Worm (Caenorhabditis elegans) whole organism, young adult: ENCODE results near the gene srh-18.

Source experiments
- B0019.2 ChIP-seq: fragments of 200-800 bp; sonication (Bioruptor generic); conservative IDR thresholded peaks from 2 replicates; pipeline ENCODE4 v1.3.6; 2022; ENCODE audit warnings: missing genetic modification reagents, missing genetic modification characterization, missing compliant biosample characterization
- B0035.1 ChIP-seq: sonication (generic microtip); optimal IDR thresholded peaks from 2 replicates; lab custom pipeline; 2016; ENCODE audit warnings: missing genetic modification characterization, mild to moderate bottlenecking, missing compliant biosample characterization, missing genotype, missing genetic modification reagents
- B0261.1 ChIP-seq: sonication (generic microtip); optimal IDR thresholded peaks from 2 replicates; lab custom pipeline; 2016; ENCODE audit warnings: mild to moderate bottlenecking, missing genetic modification characterization, moderate library complexity, missing compliant biosample characterization
- C17E4.6 ChIP-seq: fragments of 200-800 bp; sonication (Bioruptor generic); IDR thresholded peaks from 2 replicates; pipeline ENCODE4 v1.3.6; 2022; ENCODE audit warnings: missing genetic modification reagents, missing genetic modification characterization, missing compliant biosample characterization
- D2030.7 ChIP-seq: fragments of 200-800 bp; sonication (Bioruptor generic); IDR thresholded peaks from 2 replicates; pipeline ENCODE4 v1.3.6; 2022; ENCODE audit warnings: missing genetic modification reagents, missing genetic modification characterization, missing compliant biosample characterization
- F10E7.11 ChIP-seq: sonication (generic microtip); optimal IDR thresholded peaks from 2 replicates; lab custom pipeline; 2017; ENCODE audit warnings: mild to moderate bottlenecking, missing genetic modification characterization, moderate library complexity, missing compliant biosample characterization
- F33H1.4 ChIP-seq: fragments of 200-800 bp; sonication (Bioruptor generic); IDR thresholded peaks from 2 replicates; pipeline ENCODE4 v1.3.6; 2022; ENCODE audit warnings: missing genetic modification reagents, missing genetic modification characterization, missing compliant biosample characterization
- F37B4.10 ChIP-seq: fragments of 200-800 bp; sonication (Bioruptor generic); IDR thresholded peaks from 2 replicates; pipeline ENCODE4 v1.3.6; 2022; ENCODE audit warnings: missing genetic modification characterization, missing compliant biosample characterization
- F57C9.4 ChIP-seq: sonication (generic microtip); optimal IDR thresholded peaks from 2 replicates; lab custom pipeline; 2017; ENCODE audit warnings: mild to moderate bottlenecking, missing genetic modification characterization, missing compliant biosample characterization
- K12H6.12 ChIP-seq: fragments of 200-800 bp; sonication (Bioruptor generic); optimal IDR thresholded peaks from 2 replicates; lab custom pipeline; 2018; ENCODE audit warnings: mild to moderate bottlenecking, missing genetic modification characterization, missing compliant biosample characterization
- T07F8.4 ChIP-seq: sonication (generic microtip); optimal IDR thresholded peaks from 2 replicates; lab custom pipeline; 2016; ENCODE audit warnings: mild to moderate bottlenecking, missing genetic modification characterization, moderate library complexity, missing compliant biosample characterization
- Y53F4B.3 ChIP-seq: fragments of 200-800 bp; sonication (Bioruptor generic); IDR thresholded peaks from 2 replicates; pipeline ENCODE4 v1.3.6; 2022; ENCODE audit warnings: missing genetic modification reagents, missing genetic modification characterization, missing compliant biosample characterization
- Y53G8AR.9 ChIP-seq: fragments of 200-800 bp; sonication (Bioruptor generic); conservative IDR thresholded peaks from 2 replicates; pipeline ENCODE4 v1.3.6; 2022; ENCODE audit warnings: missing genetic modification reagents, missing genetic modification characterization, missing compliant biosample characterization
- Y56A3A.18 ChIP-seq: fragments of 200-800 bp; sonication (Bioruptor generic); IDR thresholded peaks from 2 replicates; pipeline ENCODE4 v1.3.6; 2022; ENCODE audit warnings: missing genetic modification reagents, missing genetic modification characterization, missing compliant biosample characterization
- Y79H2A.3 ChIP-seq: fragments of 200-800 bp; sonication (Bioruptor generic); conservative IDR thresholded peaks from 2 replicates; pipeline ENCODE4 v1.3.6; 2022; ENCODE audit warnings: missing genetic modification reagents, missing genetic modification characterization, missing compliant biosample characterization
- Y95B8A.8 ChIP-seq: fragments of 200-800 bp; sonication (Bioruptor generic); IDR thresholded peaks from 2 replicates; pipeline ENCODE4 v1.3.6; 2022; ENCODE audit warnings: missing genetic modification reagents, missing genetic modification characterization, missing compliant biosample characterization
- akir-1 ChIP-seq: fragments of 200-800 bp; sonication (Bioruptor generic); optimal IDR thresholded peaks from 2 replicates; lab custom pipeline; 2018; ENCODE audit warnings: mild to moderate bottlenecking, missing genetic modification characterization, moderate library complexity, missing compliant biosample characterization
- atf-7 ChIP-seq: sonication (generic microtip); optimal IDR thresholded peaks from 2 replicates; lab custom pipeline; 2017; ENCODE audit warnings: mild to moderate bottlenecking, missing genetic modification characterization, missing compliant biosample characterization
- athp-1 ChIP-seq: sonication (generic microtip); optimal IDR thresholded peaks from 2 replicates; lab custom pipeline; 2017; ENCODE audit warnings: mild to moderate bottlenecking, missing genetic modification characterization, missing compliant biosample characterization
- attf-3 ChIP-seq: fragments of 200-800 bp; sonication (Bioruptor generic); conservative IDR thresholded peaks from 2 replicates; pipeline ENCODE4 v1.3.6; 2022; ENCODE audit warnings: missing genetic modification reagents, missing genetic modification characterization, missing compliant biosample characterization
- bed-1 ChIP-seq: fragments of 200-800 bp; sonication (Bioruptor generic); IDR thresholded peaks from 2 replicates; pipeline ENCODE4 v1.3.6; 2022; ENCODE audit warnings: missing genetic modification reagents, missing genetic modification characterization, missing compliant biosample characterization
- bed-2 ChIP-seq: fragments of 200-800 bp; sonication (Bioruptor generic); IDR thresholded peaks from 2 replicates; pipeline ENCODE4 v1.3.6; 2022; ENCODE audit warnings: missing genetic modification reagents, missing genetic modification characterization, missing compliant biosample characterization
- ccch-3 ChIP-seq: fragments of 200-800 bp; sonication (Bioruptor generic); optimal IDR thresholded peaks from 2 replicates; lab custom pipeline; 2018; ENCODE audit warnings: mild to moderate bottlenecking, missing genetic modification characterization, missing compliant biosample characterization
- cebp-1 ChIP-seq, 2 experiments: fragments of 200-800 bp in 1 of 2; sonication (Bioruptor generic) in 1 of 2; sonication (generic microtip) in 1 of 2; IDR thresholded peaks in 1 of 2; optimal IDR thresholded peaks in 1 of 2; 2 replicates each; pipeline versions ENCODE4 v1.3.6 to Lab custom; 2017 to 2022; ENCODE audit warnings: missing compliant biosample characterization in 2 of 2, missing genetic modification characterization in 2 of 2, mild to moderate bottlenecking in 1 of 2, missing genetic modification reagents in 1 of 2, moderate library complexity in 1 of 2
- dpff-1 ChIP-seq: sonication (generic microtip); optimal IDR thresholded peaks from 2 replicates; lab custom pipeline; 2017; ENCODE audit warnings: mild to moderate bottlenecking, missing genetic modification characterization, missing compliant biosample characterization
- egrh-3 ChIP-seq: fragments of 200-800 bp; sonication (Bioruptor generic); IDR thresholded peaks from 2 replicates; pipeline ENCODE4 v1.3.6; 2022; ENCODE audit warnings: missing genetic modification reagents, missing genetic modification characterization, missing compliant biosample characterization
- him-1 ChIP-seq: sonication (generic microtip); optimal IDR thresholded peaks from 2 replicates; lab custom pipeline; 2016; ENCODE audit warnings: missing genotype, missing genetic modification reagents, missing genetic modification characterization, missing compliant biosample characterization
- hlh-26 ChIP-seq: fragments of 200-800 bp; sonication (Bioruptor generic); conservative IDR thresholded peaks from 2 replicates; pipeline ENCODE4 v1.3.6; 2022; ENCODE audit warnings: missing genetic modification reagents, missing genetic modification characterization, missing compliant biosample characterization
- lin-26 ChIP-seq: fragments of 200-800 bp; sonication (Bioruptor generic); IDR thresholded peaks from 2 replicates; pipeline ENCODE4 v1.3.6; 2022; ENCODE audit warnings: missing genetic modification reagents, missing genetic modification characterization, missing compliant biosample characterization
- lin-40 ChIP-seq: sonication (generic microtip); optimal IDR thresholded peaks from 2 replicates; lab custom pipeline; 2016; ENCODE audit warnings: missing genetic modification characterization, mild to moderate bottlenecking, missing compliant biosample characterization, missing genotype, missing genetic modification reagents
- lsl-1 ChIP-seq: fragments of 200-800 bp; sonication (Bioruptor generic); optimal IDR thresholded peaks from 2 replicates; lab custom pipeline; 2018; ENCODE audit warnings: mild to moderate bottlenecking, missing genetic modification characterization, moderate library complexity, missing compliant biosample characterization
- mel-28 ChIP-seq: sonication (generic microtip); optimal IDR thresholded peaks from 2 replicates; lab custom pipeline; 2016; ENCODE audit warnings: borderline replicate concordance, mild to moderate bottlenecking, missing genetic modification characterization, missing compliant biosample characterization
- nhr-179 ChIP-seq: sonication (generic microtip); optimal IDR thresholded peaks from 2 replicates; lab custom pipeline; 2016; ENCODE audit warnings: mild to moderate bottlenecking, missing genetic modification characterization, missing compliant biosample characterization
- nhr-90 ChIP-seq: sonication (generic microtip); optimal IDR thresholded peaks from 2 replicates; lab custom pipeline; 2016; ENCODE audit warnings: missing genotype, mild to moderate bottlenecking, missing genetic modification characterization, missing compliant biosample characterization
- pbrm-1 ChIP-seq: fragments of 200-800 bp; sonication (Bioruptor generic); IDR thresholded peaks from 2 replicates; pipeline ENCODE4 v1.3.6; 2022; ENCODE audit warnings: missing genetic modification reagents, missing genetic modification characterization, missing compliant biosample characterization
- rcor-1 ChIP-seq: fragments of 200-800 bp; sonication (Bioruptor generic); IDR thresholded peaks from 2 replicates; pipeline ENCODE4 v1.3.6; 2022; ENCODE audit warnings: missing genetic modification reagents, missing genetic modification characterization, missing compliant biosample characterization
- rec-8 ChIP-seq, 2 experiments: sonication (generic microtip); optimal IDR thresholded peaks; 2 replicates each; lab custom pipeline; 2016; ENCODE audit warnings: mild to moderate bottlenecking in 2 of 2, missing genetic modification characterization in 2 of 2, missing genetic modification reagents in 2 of 2, missing genotype in 2 of 2, missing biosample characterization in 1 of 2, missing compliant biosample characterization in 1 of 2, moderate library complexity in 1 of 2
- repo-1 ChIP-seq: sonication (generic microtip); optimal IDR thresholded peaks from 2 replicates; lab custom pipeline; 2017; ENCODE audit warnings: mild to moderate bottlenecking, missing genetic modification characterization, missing compliant biosample characterization
- sea-2 ChIP-seq: fragments of 200-800 bp; sonication (Bioruptor generic); IDR thresholded peaks from 2 replicates; pipeline ENCODE4 v1.3.6; 2022; ENCODE audit warnings: missing genetic modification characterization, missing compliant biosample characterization
- snpc-1.1 ChIP-seq: sonication (generic microtip); optimal IDR thresholded peaks from 2 replicates; lab custom pipeline; 2017; ENCODE audit warnings: missing genetic modification characterization, mild to moderate bottlenecking, missing compliant biosample characterization, antibody characterized with exemption, moderate library complexity, missing genotype, missing genetic modification reagents; ENCODE audit not compliant: insufficient read depth
- snpc-1.3 ChIP-seq: sonication (generic microtip); optimal IDR thresholded peaks from 2 replicates; lab custom pipeline; 2017; ENCODE audit warnings: missing genetic modification characterization, mild to moderate bottlenecking, missing compliant biosample characterization, antibody characterized with exemption, moderate library complexity, missing genotype, missing genetic modification reagents; ENCODE audit not compliant: insufficient read depth
- sptf-2 ChIP-seq: fragments of 200-800 bp; sonication (Bioruptor generic); optimal IDR thresholded peaks from 2 replicates; lab custom pipeline; 2018; ENCODE audit warnings: mild to moderate bottlenecking, missing genetic modification characterization, missing compliant biosample characterization
- tbp1 ChIP-seq: fragments of 200-800 bp; sonication (Bioruptor generic); optimal IDR thresholded peaks from 2 replicates; lab custom pipeline; 2018; ENCODE audit warnings: mild to moderate bottlenecking, missing genetic modification characterization, missing compliant biosample characterization
- tlf-1 ChIP-seq: fragments of 200-800 bp; sonication (Bioruptor generic); optimal IDR thresholded peaks from 2 replicates; lab custom pipeline; 2018; ENCODE audit warnings: mild to moderate bottlenecking, missing genetic modification characterization, missing compliant biosample characterization
- unc-62 ChIP-seq: fragments of 150-350 bp; optimal IDR thresholded peaks from 2 replicates; lab custom pipeline; 2014; ENCODE audit warnings: missing biosample characterization, missing genetic modification reagents, missing genetic modification characterization
- zim-3 ChIP-seq: sonication (generic microtip); optimal IDR thresholded peaks from 2 replicates; lab custom pipeline; 2017; ENCODE audit warnings: mild to moderate bottlenecking, missing genetic modification characterization, moderate library complexity, missing compliant biosample characterization
- ztf-25 ChIP-seq: fragments of 200-800 bp; sonication (Bioruptor generic); IDR thresholded peaks from 2 replicates; pipeline ENCODE4 v1.3.6; 2022; ENCODE audit warnings: missing genetic modification reagents, missing genetic modification characterization, missing compliant biosample characterization
- ztf-6 ChIP-seq: fragments of 200-800 bp; sonication (Bioruptor generic); IDR thresholded peaks from 2 replicates; pipeline ENCODE4 v1.3.6; 2022; ENCODE audit warnings: missing genetic modification reagents, missing genetic modification characterization, missing compliant biosample characterization

Gene srh-18

ce11 chrV:13312210-13312676 lies 6.0 kb upstream of the srh-18 start, which contains the start of gene nasp-2 (continued):
- TF ChIP-seq ztf-25 (GFP tag; lab: Robert Waterston, UW) = peak; percentile 91
- peak; percentile 95 for TF ChIP-seq tlf-1 (GFP tag; lab: Kevin White, UChicago)
- peak; percentile 92 for TF ChIP-seq Y53G8AR.9 (GFP tag; lab: Robert Waterston, UW)
- TF ChIP-seq lsl-1 (GFP tag; lab: Kevin White, UChicago) = peak; percentile 97
- peak; percentile 80 for TF ChIP-seq snpc-1.3 (tag; lab: Kevin White, UChicago)
- no peak for TF ChIP-seq lin-40 (tag; lab: Kevin White, UChicago)
- TF ChIP-seq pbrm-1 = peak; percentile 82
- peak; percentile 94 for TF ChIP-seq rcor-1
- peak; percentile 95 for TF ChIP-seq B0019.2 (GFP tag; lab: Robert Waterston, UW)
- TF ChIP-seq mel-28 = no peak
- peak; percentile 53; the same call in 1 of the 2 replicates for TF ChIP-seq egrh-3 (GFP tag; lab: Robert Waterston, UW)
- TF ChIP-seq B0261.1 (tag; lab: Kevin White, UChicago) = no peak
- no peak for TF ChIP-seq atf-7
- TF ChIP-seq D2030.7 (GFP tag; lab: Robert Waterston, UW) = peak; percentile 98
- peak; percentile 87 for TF ChIP-seq athp-1 (tag; lab: Kevin White, UChicago)
- TF ChIP-seq akir-1 = no peak
- TF ChIP-seq tbp1 = peak; percentile 73
- TF ChIP-seq rec-8 (tag; optimal IDR thresholded peaks at IDR 0.05; lab: Kevin White, UChicago) = no peak
- peak; percentile 96 for TF ChIP-seq attf-3 (GFP tag; lab: Robert Waterston, UW)
- peak; percentile 97 for TF ChIP-seq Y95B8A.8 (GFP tag; lab: Robert Waterston, UW)
- peak; percentile 99 for TF ChIP-seq F33H1.4 (GFP tag; lab: Robert Waterston, UW)
- TF ChIP-seq bed-2 (GFP tag; lab: Robert Waterston, UW) = peak; percentile 85
- no peak for TF ChIP-seq hlh-26 (GFP tag; lab: Robert Waterston, UW)
- TF ChIP-seq T07F8.4 (tag; lab: Kevin White, UChicago) = no peak
- no peak for TF ChIP-seq bed-1
- peak; percentile 77 for TF ChIP-seq lin-26 (GFP tag; lab: Robert Waterston, UW)
- TF ChIP-seq Y53F4B.3 (GFP tag; lab: Robert Waterston, UW) = peak; percentile 89
- no peak for TF ChIP-seq nhr-179 (tag; lab: Kevin White, UChicago)
- no peak for TF ChIP-seq sptf-2 (GFP tag; lab: Kevin White, UChicago)
- TF ChIP-seq him-1 (tag; lab: Kevin White, UChicago) = peak; percentile 50
- no peak for TF ChIP-seq nhr-90
- TF ChIP-seq F10E7.11 (tag; lab: Kevin White, UChicago) = no peak
- no peak for TF ChIP-seq zim-3
- TF ChIP-seq Y79H2A.3 (GFP tag; lab: Robert Waterston, UW) = peak; percentile 80
- no peak for TF ChIP-seq dpff-1
- no peak for TF ChIP-seq ccch-3 (GFP tag; lab: Kevin White, UChicago)
- no peak for TF ChIP-seq unc-62 (GFP tag; lab: Kevin White, UChicago)
- TF ChIP-seq K12H6.12 (tag; lab: Kevin White, UChicago) = no peak
- TF ChIP-seq snpc-1.1 (tag; lab: Kevin White, UChicago) = peak; percentile 68
- TF ChIP-seq repo-1 (tag; lab: Kevin White, UChicago) = no peak
- TF ChIP-seq ztf-6 = no peak
- TF ChIP-seq cebp-1 (GFP tag; IDR thresholded peaks at IDR 0.05; lab: Robert Waterston, UW) = no peak
- TF ChIP-seq cebp-1 (tag; optimal IDR thresholded peaks at IDR 0.05; lab: Kevin White, UChicago) = peak; percentile 25
- TF ChIP-seq F57C9.4 = no peak
- TF ChIP-seq F37B4.10 (GFP tag; lab: Robert Waterston, UW) = no peak
- TF ChIP-seq C17E4.6 (GFP tag; lab: Robert Waterston, UW) = peak; percentile 88
- no peak for TF ChIP-seq B0035.1 (tag; lab: Kevin White, UChicago)
- TF ChIP-seq sea-2 = no peak
- TF ChIP-seq Y56A3A.18 = no peak
